Worm (Caenorhabditis elegans): ENCODE results near the gene F43H9.3.

The F43H9.3 gene

ce11 chrV:8026343-8026742 is 1.6 kb upstream of the F43H9.3 start, which contains the start of gene F43H9.4 (continued):
- TF ChIP-seq sem-4 (tag; optimal IDR thresholded peaks at IDR 0.05) (no peak), unc-62 (GFP tag; optimal IDR thresholded peaks at IDR 0.05) (no peak)

ce11 chrV:8025259-8025658 is 519 bp upstream of the F43H9.3 start:
- TF ChIP-seq alr-1 (tag; optimal IDR thresholded peaks at IDR 0.05) (no peak), elt-3 (tag; optimal IDR thresholded peaks at IDR 0.05) (no peak), skn-1 (tag; optimal IDR thresholded peaks at IDR 0.05) (no peak), unc-62 (GFP tag; optimal IDR thresholded peaks at IDR 0.05) (no peak), nhr-6 (tag; optimal IDR thresholded peaks at IDR 0.05) (peak; percentile 13), nhr-25 (tag; optimal IDR thresholded peaks at IDR 0.05) (peak; percentile 87), C34F6.9 (tag; optimal IDR thresholded peaks at IDR 0.05) (no peak), nhr-12 (tag; optimal IDR thresholded peaks at IDR 0.05) (no peak), zag-1 (tag; optimal IDR thresholded peaks at IDR 0.05) (no peak), nhr-10 (tag; optimal IDR thresholded peaks at IDR 0.05) (no peak), snpc-4 (tag; optimal IDR thresholded peaks at IDR 0.05) (no peak), sma-3 (GFP tag; optimal IDR thresholded peaks at IDR 0.05) (no peak), mbf-1 (tag; optimal IDR thresholded peaks at IDR 0.05) (no peak), nhr-77 (tag; optimal IDR thresholded peaks at IDR 0.05) (no peak), nhr-237 (tag; optimal IDR thresholded peaks at IDR 0.05) (no peak), ztf-11 (tag; optimal IDR thresholded peaks at IDR 0.05) (no peak), crh-2 (tag; optimal IDR thresholded peaks at IDR 0.05) (no peak), mdl-1 (tag; optimal IDR thresholded peaks at IDR 0.05) (peak in 1 of 2 experiments; percentile 8), nhr-21 (tag; optimal IDR thresholded peaks at IDR 0.05) (peak; percentile 42), ztf-1 (GFP tag; conservative IDR thresholded peaks at IDR 0.05) (no peak), fos-1 (tag; optimal IDR thresholded peaks at IDR 0.05) (no peak), unc-55 (GFP tag; optimal IDR thresholded peaks at IDR 0.05) (no peak), ztf-4 (tag; optimal IDR thresholded peaks at IDR 0.05) (no peak), ama-1 (optimal IDR thresholded peaks at IDR 0.05) (no peak), elt-1 (tag; optimal IDR thresholded peaks at IDR 0.05) (no peak), ceh-16 (tag; optimal IDR thresholded peaks at IDR 0.05) (no peak), egl-27 (tag; optimal IDR thresholded peaks at IDR 0.05) (no peak), lin-11 (tag; optimal IDR thresholded peaks at IDR 0.05) (no peak), R02D3.7 (tag; optimal IDR thresholded peaks at IDR 0.05) (no peak), lin-13 (GFP tag; optimal IDR thresholded peaks at IDR 0.05) (no peak), nhr-129 (tag; optimal IDR thresholded peaks at IDR 0.05) (peak; percentile 95), unc-39 (tag; optimal IDR thresholded peaks at IDR 0.05) (no peak), gmeb-1 (tag; optimal IDR thresholded peaks at IDR 0.05) (no peak), ZK546.5 (tag; optimal IDR thresholded peaks at IDR 0.05) (no peak), blmp-1 (tag; optimal IDR thresholded peaks at IDR 0.05; ENCODE audit: insufficient read depth) (peak; percentile 20), peb-1 (tag; optimal IDR thresholded peaks at IDR 0.05) (no peak), Y55F3AM.14 (GFP tag; optimal IDR thresholded peaks at IDR 0.05) (no peak), sem-4 (tag; optimal IDR thresholded peaks at IDR 0.05) (no peak), sma-9 (GFP tag; optimal IDR thresholded peaks at IDR 0.05) (peak; percentile 77), sma-9 (tag; optimal IDR thresholded peaks at IDR 0.05) (no peak), nhr-23 (tag; optimal IDR thresholded peaks at IDR 0.05) (no peak), nhr-11 (tag; optimal IDR thresholded peaks at IDR 0.05) (no peak), mab-5 (tag; optimal IDR thresholded peaks at IDR 0.05) (no peak), lin-39 (tag; optimal IDR thresholded peaks at IDR 0.05) (no peak), aly-2 (tag; optimal IDR thresholded peaks at IDR 0.05) (no peak), ceh-82 (tag; optimal IDR thresholded peaks at IDR 0.05) (no peak), dmd-4 (tag; optimal IDR thresholded peaks at IDR 0.05) (no peak)
